Fruit fly (Drosophila melanogaster): Measurements from ENCODE around the gene mew.

Gene mew

DNA sequence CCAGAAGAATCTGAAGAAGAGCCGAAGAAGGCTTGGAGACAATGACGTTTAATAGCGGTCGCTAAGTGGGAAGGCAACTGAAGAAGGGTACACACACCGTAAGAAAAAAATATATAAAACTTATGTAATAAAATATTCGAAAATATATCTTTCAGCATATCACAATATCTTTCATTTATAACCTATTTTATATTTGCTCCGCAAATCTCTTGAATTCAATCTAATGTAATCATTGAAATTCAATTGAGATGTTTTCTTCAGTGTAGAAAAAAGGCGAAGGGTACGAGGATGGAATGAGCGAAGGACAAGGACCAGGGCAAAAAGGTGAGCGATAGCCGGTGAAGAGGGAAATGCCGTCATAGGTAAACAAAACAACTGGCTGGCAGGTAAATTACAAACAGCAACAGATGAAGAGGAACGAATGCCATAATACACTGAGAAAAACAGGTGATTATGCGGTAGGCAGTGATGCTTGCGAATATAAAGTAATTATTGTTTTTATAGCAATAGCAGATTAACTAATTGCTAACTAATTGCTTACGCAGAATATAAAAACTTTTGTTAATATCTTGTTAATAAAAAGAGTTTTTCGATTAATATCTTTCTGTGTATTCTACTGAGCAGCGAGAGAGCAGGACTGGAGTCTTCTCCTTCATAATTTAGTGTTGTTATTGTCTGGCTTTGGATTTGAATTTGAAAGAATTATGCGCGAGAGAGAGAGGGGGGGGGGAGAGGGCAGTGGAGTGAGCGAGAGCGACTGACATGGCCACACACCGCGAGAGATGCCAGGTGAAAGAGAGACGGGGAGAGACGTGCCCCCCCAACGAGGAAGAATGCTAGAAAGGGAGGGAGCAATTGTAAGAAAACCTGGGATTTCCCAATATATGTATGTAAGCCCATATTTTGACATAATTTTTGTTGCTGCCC is 24.2 kb downstream of the mew start (continued):
- TF ChIP-seq CG30403 (GFP tag; optimal IDR thresholded peaks at IDR 0.05) = peak; percentile 84
- 0 out of 2 replicates have a peak, but pooled peaks have one; percentile 23 for TF ChIP-seq rib (GFP tag; IDR thresholded peaks at IDR 0.05)
- peak; percentile 20 for TF ChIP-seq Nf-YC (tag; optimal IDR thresholded peaks at IDR 0.05)
- TF ChIP-seq Meics (GFP tag; optimal IDR thresholded peaks at IDR 0.05) = peak; percentile 67
- peak; percentile 48 for TF ChIP-seq CG17568 (GFP tag; optimal IDR thresholded peaks at IDR 0.05)
- peak; percentile 48; the same call in 1 of the 2 replicates for TF ChIP-seq Drgx (GFP tag; IDR thresholded peaks at IDR 0.05)
- TF ChIP-seq CG14710 (tag; optimal IDR thresholded peaks at IDR 0.05) = peak; percentile 93
- no peak for TF ChIP-seq bigmax (GFP tag; optimal IDR thresholded peaks at IDR 0.05)
- peak; percentile 77 for TF ChIP-seq slou (GFP tag; optimal IDR thresholded peaks at IDR 0.05)
- TF ChIP-seq CG11456 (GFP tag; IDR thresholded peaks at IDR 0.05) = peak; percentile 63; the same call in 1 of the 3 replicates
- peak; percentile 65 for TF ChIP-seq Nf-YB (GFP tag; optimal IDR thresholded peaks at IDR 0.05)
- TF ChIP-seq CG17186 (GFP tag; optimal IDR thresholded peaks at IDR 0.05) = peak; percentile 16
- TF ChIP-seq CG32532 (GFP tag; IDR thresholded peaks at IDR 0.05) = peak; percentile 75
- peak; percentile 99 for TF ChIP-seq sens (GFP tag)
- TF ChIP-seq CG6254 (GFP tag; optimal IDR thresholded peaks at IDR 0.05) = peak; percentile 78
- 0 out of 3 replicates have a peak, but pooled peaks have one; percentile 44 for TF ChIP-seq CG2199 (GFP tag; IDR thresholded peaks at IDR 0.05)
- peak; percentile 44 for TF ChIP-seq CG7745 (tag; optimal IDR thresholded peaks at IDR 0.05)
- no peak for TF ChIP-seq zen2 (GFP tag; IDR thresholded peaks at IDR 0.05; ENCODE audit: partially characterized antibody)
- TF ChIP-seq az2 (GFP tag; optimal IDR thresholded peaks at IDR 0.05) = peak; percentile 83
- no peak for TF ChIP-seq exex (tag; optimal IDR thresholded peaks at IDR 0.05)
- TF ChIP-seq zen (tag; optimal IDR thresholded peaks at IDR 0.05) = peak; percentile 97
- peak; percentile 74; the same call in 2 of the 3 replicates for TF ChIP-seq dysf (GFP tag; IDR thresholded peaks at IDR 0.05)
- peak; percentile 51; the same call in 1 of the 2 replicates for TF ChIP-seq al (GFP tag; IDR thresholded peaks at IDR 0.05)
- peak; percentile 47 for TF ChIP-seq CG15514 (GFP tag; optimal IDR thresholded peaks at IDR 0.05)
- TF ChIP-seq Dek (tag; optimal IDR thresholded peaks at IDR 0.05) = peak; percentile 34
- TF ChIP-seq CG6854 (GFP tag; optimal IDR thresholded peaks at IDR 0.05) = peak; percentile 32
- peak; percentile 62 for TF ChIP-seq CG9876 (GFP tag; optimal IDR thresholded peaks at IDR 0.05)
- peak; percentile 74 for TF ChIP-seq Ptx1 (GFP tag; IDR thresholded peaks at IDR 0.05)
- TF ChIP-seq cad (GFP tag; optimal IDR thresholded peaks at IDR 0.05) = no peak
- TF ChIP-seq CG18764 (GFP tag; optimal IDR thresholded peaks at IDR 0.05) = peak; percentile 42
- peak; percentile 68 for TF ChIP-seq ems (GFP tag; optimal IDR thresholded peaks at IDR 0.05)
- peak; percentile 45 for TF ChIP-seq Bdp1 (GFP tag; optimal IDR thresholded peaks at IDR 0.05)
- peak; percentile 70 for TF ChIP-seq dmrt99B (tag; optimal IDR thresholded peaks at IDR 0.05)
- no peak for TF ChIP-seq pan (optimal IDR thresholded peaks at IDR 0.05)
- peak in 1 of 2 experiments; percentile 78 for TF ChIP-seq pan (GFP tag; optimal IDR thresholded peaks at IDR 0.05 in 1 of 2, IDR thresholded peaks at IDR 0.05 in 1 of 2)
- peak; percentile 68 for TF ChIP-seq CG30020 (tag; optimal IDR thresholded peaks at IDR 0.05)
- peak; percentile 74; the same call in 1 of the 3 replicates for TF ChIP-seq CG6175 (GFP tag; IDR thresholded peaks at IDR 0.05)
- peak; percentile 39; the same call in 1 of the 2 replicates for TF ChIP-seq CG5953 (GFP tag; IDR thresholded peaks at IDR 0.05)
- TF ChIP-seq CG3838 (GFP tag; optimal IDR thresholded peaks at IDR 0.05) = peak; percentile 39
- TF ChIP-seq hth (optimal IDR thresholded peaks at IDR 0.05) = no peak
- no peak for TF ChIP-seq CG6765 (GFP tag; optimal IDR thresholded peaks at IDR 0.05)
- TF ChIP-seq CG1529 (GFP tag; optimal IDR thresholded peaks at IDR 0.05) = peak; percentile 57
- peak; percentile 52; the same call in 1 of the 3 replicates for TF ChIP-seq jigr1 (GFP tag; IDR thresholded peaks at IDR 0.05)
- peak; percentile 48 for TF ChIP-seq lbe (GFP tag; optimal IDR thresholded peaks at IDR 0.05)
- TF ChIP-seq Dfd (GFP tag; optimal IDR thresholded peaks at IDR 0.05) = no peak
- TF ChIP-seq Taf1 (GFP tag; IDR thresholded peaks at IDR 0.05) = 0 out of 2 replicates have a peak, but pooled peaks have one; percentile 29
- peak; percentile 32 for TF ChIP-seq wdn (GFP tag; IDR thresholded peaks at IDR 0.05)
- peak; percentile 62 for TF ChIP-seq CG12236 (GFP tag; optimal IDR thresholded peaks at IDR 0.05)
- TF ChIP-seq disco-r (GFP tag; optimal IDR thresholded peaks at IDR 0.05) = peak; percentile 55
